Fruit fly (Drosophila melanogaster) whole organism, embryonic: ENCODE measurements around the gene CG33281.

Source experiments
- Adf1 ChIP-seq: fragments of 200-800 bp; sonication (Bioruptor generic); IDR thresholded peaks from 2 replicates; pipeline ENCODE4 v1.3.6; 2022; ENCODE audit warnings: missing biosample characterization, missing genetic modification characterization
- Bdp1 ChIP-seq: fragments of 200-800 bp; sonication (Bioruptor generic); optimal IDR thresholded peaks from 3 replicates; lab custom pipeline; 2016; ENCODE audit warnings: missing biosample characterization, missing genetic modification characterization
- CG10462 ChIP-seq: fragments of 200-800 bp; sonication (Bioruptor generic); optimal IDR thresholded peaks from 2 replicates; lab custom pipeline; 2016; ENCODE audit warnings: missing biosample characterization, missing genetic modification characterization
- CG12071 ChIP-seq: fragments of 200-800 bp; sonication (Bioruptor generic); optimal IDR thresholded peaks from 3 replicates; lab custom pipeline; 2018; ENCODE audit warnings: missing biosample characterization, mild to moderate bottlenecking, missing genetic modification characterization
- CG12769 ChIP-seq: fragments of 200-800 bp; sonication (Bioruptor generic); optimal IDR thresholded peaks from 2 replicates; lab custom pipeline; 2019; ENCODE audit warnings: missing biosample characterization, mild to moderate bottlenecking, missing genetic modification characterization, moderate library complexity
- CG17328 ChIP-seq: fragments of 200-800 bp; sonication (Bioruptor generic); IDR thresholded peaks from 2 replicates; pipeline ENCODE4 v1.3.6; 2022; ENCODE audit warnings: missing biosample characterization, missing genetic modification characterization
- CG17912 ChIP-seq: fragments of 200-800 bp; sonication (Bioruptor generic); optimal IDR thresholded peaks from 2 replicates; lab custom pipeline; 2018; ENCODE audit warnings: missing biosample characterization, mild to moderate bottlenecking, missing genetic modification characterization
- CG2202 ChIP-seq: fragments of 200-800 bp; sonication (Bioruptor generic); optimal IDR thresholded peaks from 2 replicates; lab custom pipeline; 2018; ENCODE audit warnings: missing biosample characterization, mild to moderate bottlenecking, missing genetic modification characterization
- CG2712 ChIP-seq: fragments of 200-800 bp; optimal IDR thresholded peaks from 3 replicates; lab custom pipeline; 2019; ENCODE audit warnings: missing biosample characterization, mild to moderate bottlenecking, missing genetic modification characterization, moderate library complexity
- CG3407 ChIP-seq: fragments of 200-800 bp; sonication (Bioruptor generic); optimal IDR thresholded peaks from 2 replicates; lab custom pipeline; 2018; ENCODE audit warnings: missing biosample characterization, mild to moderate bottlenecking, missing genetic modification characterization
- CG8924 ChIP-seq: fragments of 200-800 bp; optimal IDR thresholded peaks from 3 replicates; lab custom pipeline; 2019; ENCODE audit warnings: missing biosample characterization, mild to moderate bottlenecking, missing genetic modification characterization, moderate library complexity
- CG9215 ChIP-seq: fragments of 200-800 bp; sonication (Bioruptor generic); IDR thresholded peaks from 2 replicates; pipeline ENCODE4 v1.3.6; 2022; ENCODE audit warnings: missing biosample characterization, missing genetic modification characterization
- Camta ChIP-seq: fragments of 200-800 bp; sonication (Bioruptor generic); optimal IDR thresholded peaks from 2 replicates; lab custom pipeline; 2016; ENCODE audit warnings: missing biosample characterization, missing genetic modification characterization
- Dip2 ChIP-seq: fragments of 200-800 bp; sonication (Bioruptor generic); IDR thresholded peaks from 2 replicates; pipeline ENCODE4 v1.3.6; 2022; ENCODE audit warnings: missing biosample characterization, missing genetic modification characterization
- Doc2 ChIP-seq: fragments of 200-800 bp; sonication (Bioruptor generic); IDR thresholded peaks from 2 replicates; pipeline ENCODE4 v1.3.6; 2022; ENCODE audit warnings: missing biosample characterization, missing genetic modification characterization
- Eip74EF ChIP-seq, 2 experiments: fragments of 200-800 bp in 1 of 2; fragments of >200 bp in 1 of 2; sonication (Bioruptor generic) in 1 of 2; optimal IDR thresholded peaks; 2 replicates each; lab custom pipeline; 2017 to 2019; ENCODE audit warnings: missing biosample characterization in 2 of 2, missing genetic modification characterization in 2 of 2, mild to moderate bottlenecking in 1 of 2, moderate library complexity in 1 of 2
- Elba2 ChIP-seq: fragments of 200-800 bp; sonication (Bioruptor generic); optimal IDR thresholded peaks from 3 replicates; lab custom pipeline; 2016; ENCODE audit warnings: missing biosample characterization, missing genetic modification characterization
- GATAe ChIP-seq: fragments of 200-800 bp; sonication (Bioruptor generic); conservative IDR thresholded peaks from 2 replicates; pipeline ENCODE4 v1.3.6; 2022; ENCODE audit warnings: missing biosample characterization, missing genetic modification characterization
- Gsc ChIP-seq: fragments of 200-800 bp; sonication (Bioruptor generic); IDR thresholded peaks from 2 replicates; pipeline ENCODE4 v1.3.6; 2022; ENCODE audit warnings: missing biosample characterization, missing genetic modification characterization
- HLH54F ChIP-seq: fragments of 200-800 bp; sonication (Bioruptor generic); optimal IDR thresholded peaks from 3 replicates; lab custom pipeline; 2016; ENCODE audit warnings: missing biosample characterization, missing genetic modification characterization
- Lim3 ChIP-seq: fragments of 200-800 bp; sonication (Bioruptor generic); IDR thresholded peaks from 2 replicates; pipeline ENCODE4 v1.3.6; 2022; ENCODE audit warnings: missing biosample characterization, missing genetic modification characterization
- Max ChIP-seq: fragments of 200-800 bp; sonication (Bioruptor generic); optimal IDR thresholded peaks from 2 replicates; lab custom pipeline; 2016; ENCODE audit warnings: missing biosample characterization, mild to moderate bottlenecking, missing genetic modification characterization
- Myb ChIP-seq: fragments of 200-800 bp; sonication (Bioruptor generic); optimal IDR thresholded peaks from 2 replicates; lab custom pipeline; 2016; ENCODE audit warnings: missing biosample characterization, missing genetic modification characterization
- NFAT ChIP-seq: fragments of 200-800 bp; sonication (Bioruptor generic); IDR thresholded peaks from 2 replicates; pipeline ENCODE4 v1.3.6; 2022; ENCODE audit warnings: missing biosample characterization, missing genetic modification characterization
- Nf-YA ChIP-seq: fragments of 200-800 bp; sonication (Bioruptor generic); IDR thresholded peaks from 2 replicates; pipeline ENCODE4 v1.3.6; 2022; ENCODE audit warnings: missing biosample characterization, missing genetic modification characterization
- Oaz ChIP-seq: fragments of 200-800 bp; sonication (Bioruptor generic); IDR thresholded peaks from 2 replicates; pipeline ENCODE4 v1.3.6; 2022; ENCODE audit warnings: missing biosample characterization, missing genetic modification characterization
- Scr ChIP-seq: fragments of 200-800 bp; sonication (Bioruptor generic); IDR thresholded peaks from 2 replicates; pipeline ENCODE4 v1.3.6; 2022; ENCODE audit warnings: missing biosample characterization, missing genetic modification characterization; ENCODE audit not compliant: partially characterized antibody
- Ssrp ChIP-seq: fragments of 200-800 bp; sonication (Bioruptor generic); optimal IDR thresholded peaks from 2 replicates; lab custom pipeline; 2018; ENCODE audit warnings: missing biosample characterization, mild to moderate bottlenecking, missing genetic modification characterization, moderate library complexity
- Trl ChIP-seq, 3 experiments: fragments of >200 bp in 2 of 3; fragments of 200-800 bp in 1 of 3; sonication (Bioruptor generic) in 1 of 3; optimal IDR thresholded peaks; 2 replicates in 1 of 3; 3 replicates in 2 of 3; lab custom pipeline; 2016 to 2017; ENCODE audit warnings: missing biosample characterization in 1 of 3, missing genetic modification characterization in 1 of 3
- abd-A ChIP-seq: fragments of 200-800 bp; sonication (Bioruptor generic); optimal IDR thresholded peaks from 3 replicates; lab custom pipeline; 2019; ENCODE audit warnings: missing biosample characterization, mild to moderate bottlenecking, missing genetic modification characterization, moderate library complexity
- caup ChIP-seq: fragments of 200-800 bp; sonication (Bioruptor generic); optimal IDR thresholded peaks from 3 replicates; lab custom pipeline; 2017; ENCODE audit warnings: missing biosample characterization, mild to moderate bottlenecking, missing genetic modification characterization, moderate library complexity; ENCODE audit not compliant: severe bottlenecking
- cwo ChIP-seq: fragments of 200-800 bp; sonication (Bioruptor generic); optimal IDR thresholded peaks from 3 replicates; lab custom pipeline; 2017; ENCODE audit warnings: missing biosample characterization, missing genetic modification characterization, mild to moderate bottlenecking, moderate library complexity, missing genetic modification reagents
- ems ChIP-seq: fragments of 200-800 bp; sonication (Bioruptor generic); optimal IDR thresholded peaks from 3 replicates; lab custom pipeline; 2016; ENCODE audit warnings: missing biosample characterization, missing genetic modification characterization
- ftz-f1 ChIP-seq: fragments of 200-800 bp; sonication (Bioruptor generic); optimal IDR thresholded peaks from 2 replicates; lab custom pipeline; 2016; ENCODE audit warnings: missing biosample characterization, missing genetic modification characterization
- luna ChIP-seq: fragments of 200-800 bp; sonication (Bioruptor generic); optimal IDR thresholded peaks from 2 replicates; lab custom pipeline; 2016; ENCODE audit warnings: missing biosample characterization, missing genetic modification characterization
- nom ChIP-seq: fragments of 200-800 bp; sonication (Bioruptor generic); optimal IDR thresholded peaks from 2 replicates; lab custom pipeline; 2017; ENCODE audit warnings: missing biosample characterization, missing genetic modification characterization, mild to moderate bottlenecking, moderate library complexity, missing genetic modification reagents
- oc ChIP-seq: fragments of 200-800 bp; sonication (Bioruptor generic); optimal IDR thresholded peaks from 2 replicates; lab custom pipeline; 2018; ENCODE audit warnings: missing biosample characterization, mild to moderate bottlenecking, missing genetic modification characterization, moderate library complexity
- odd ChIP-seq: fragments of 200-800 bp; sonication (Bioruptor generic); optimal IDR thresholded peaks from 2 replicates; lab custom pipeline; 2017; ENCODE audit warnings: missing biosample characterization, mild to moderate bottlenecking, missing genetic modification characterization
- sens ChIP-seq: fragments of 200-800 bp; sonication (Bioruptor generic); peaks from one replicate; lab custom pipeline; 2016; ENCODE audit warnings: missing biosample characterization, missing genetic modification characterization
- seq ChIP-seq: fragments of 200-800 bp; sonication (Bioruptor generic); IDR thresholded peaks from 2 replicates; pipeline ENCODE4 v1.3.6; 2022; ENCODE audit warnings: missing biosample characterization, missing genetic modification characterization
- shn ChIP-seq: fragments of 200-800 bp; sonication (Bioruptor generic); optimal IDR thresholded peaks from 3 replicates; lab custom pipeline; 2016; ENCODE audit warnings: missing biosample characterization, missing genetic modification characterization
- sr ChIP-seq: fragments of 200-800 bp; sonication (Bioruptor generic); IDR thresholded peaks from 3 replicates; pipeline ENCODE4 v1.3.6; 2022; ENCODE audit warnings: missing biosample characterization, missing genetic modification characterization
- stc ChIP-seq: fragments of 200-800 bp; sonication (Bioruptor generic); IDR thresholded peaks from 2 replicates; pipeline ENCODE4 v1.3.6; 2022; ENCODE audit warnings: missing biosample characterization, missing genetic modification characterization
- tgo ChIP-seq: fragments of 200-800 bp; sonication (Bioruptor generic); IDR thresholded peaks from 3 replicates; pipeline ENCODE4 v1.3.6; 2022; ENCODE audit warnings: missing biosample characterization, missing genetic modification characterization
- tin ChIP-seq: fragments of 200-800 bp; sonication (Bioruptor generic); optimal IDR thresholded peaks from 3 replicates; lab custom pipeline; 2016; ENCODE audit warnings: missing biosample characterization, missing genetic modification characterization
- trem ChIP-seq: fragments of 200-800 bp; optimal IDR thresholded peaks from 3 replicates; lab custom pipeline; 2019; ENCODE audit warnings: missing biosample characterization, mild to moderate bottlenecking, missing genetic modification characterization, moderate library complexity
- vfl ChIP-seq: fragments of 200-800 bp; sonication (Bioruptor generic); optimal IDR thresholded peaks from 2 replicates; lab custom pipeline; 2016; ENCODE audit warnings: missing biosample characterization, missing genetic modification characterization
- vnd ChIP-seq: fragments of 200-800 bp; sonication (Bioruptor generic); IDR thresholded peaks from 3 replicates; pipeline ENCODE4 v1.3.6; 2022; ENCODE audit warnings: missing biosample characterization, missing genetic modification characterization; ENCODE audit not compliant: partially characterized antibody
- zfh1 ChIP-seq: fragments of 200-800 bp; sonication (Bioruptor generic); IDR thresholded peaks from 3 replicates; pipeline ENCODE4 v1.3.6; 2022; ENCODE audit warnings: missing biosample characterization, missing genetic modification characterization

The CG33281 gene

dm6 chr2L:3354642-3355380 is 30.8 kb downstream of the CG33281 start, which contains the start of gene E23 (continued):
- TF ChIP-seq CG2202 (tag; lab: Kevin White, UChicago) (peak; percentile 99), Lim3 (peak; percentile 95), odd (GFP tag; lab: Kevin White, UChicago) (peak; percentile 99), GATAe (GFP tag; lab: Robert Waterston, UW) (peak; percentile 94), Ssrp (peak; percentile 99), cwo (GFP tag; lab: Kevin White, UChicago) (peak; percentile 100), Doc2 (GFP tag; lab: Robert Waterston, UW) (no peak; the same call in none of the 2 replicates), Camta (GFP tag; lab: Kevin White, UChicago) (peak; percentile 96), CG17912 (GFP tag; lab: Kevin White, UChicago) (peak; percentile 97), shn (GFP tag; lab: Kevin White, UChicago) (peak; percentile 91), Nf-YA (GFP tag; lab: Robert Waterston, UW) (peak; percentile 95), HLH54F (GFP tag; lab: Kevin White, UChicago) (peak; percentile 97), vnd (GFP tag; lab: Robert Waterston, UW) (no peak), ftz-f1 (GFP tag; lab: Kevin White, UChicago) (peak; percentile 92), Trl (optimal IDR thresholded peaks at IDR 0.05; lab: Kevin White, UChicago) (peak; percentile 88 to 97), Trl (GFP tag; optimal IDR thresholded peaks at IDR 0.05; lab: Kevin White, UChicago) (peak; percentile 94), Elba2 (GFP tag; lab: Kevin White, UChicago) (peak; percentile 71), CG8924 (peak; percentile 100), Gsc (GFP tag; lab: Robert Waterston, UW) (peak; percentile 92), ems (GFP tag; lab: Kevin White, UChicago) (peak; percentile 95), Myb (peak; percentile 77), sens (GFP tag; lab: Kevin White, UChicago) (peak; percentile 99), tin (peak; percentile 99), Adf1 (peak; percentile 86), abd-A (peak; percentile 87), stc (peak; percentile 98), CG17328 (GFP tag; lab: Robert Waterston, UW) (peak; percentile 97), trem (tag; lab: Kevin White, UChicago) (peak; percentile 97), Eip74EF (GFP tag; optimal IDR thresholded peaks at IDR 0.05; lab: Kevin White, UChicago) (peak in 1 of 2 experiments; percentile 99), Dip2 (GFP tag; lab: Robert Waterston, UW) (peak; percentile 74; the same call in 1 of the 2 replicates), CG10462 (GFP tag; lab: Kevin White, UChicago) (peak; percentile 98), CG2712 (tag; lab: Kevin White, UChicago) (peak; percentile 100), vfl (GFP tag; lab: Kevin White, UChicago) (peak; percentile 97), CG9215 (peak; percentile 95), CG12769 (tag; lab: Kevin White, UChicago) (peak; percentile 89), seq (GFP tag; lab: Robert Waterston, UW) (peak; percentile 98), luna (GFP tag; lab: Kevin White, UChicago) (peak; percentile 80), Bdp1 (peak; percentile 90), oc (tag; lab: Kevin White, UChicago) (peak; percentile 99), sr (GFP tag; lab: Robert Waterston, UW) (peak; percentile 98), CG12071 (GFP tag; lab: Kevin White, UChicago) (peak; percentile 94), nom (GFP tag; lab: Kevin White, UChicago) (peak; percentile 92), Scr (no peak), zfh1 (GFP tag; lab: Robert Waterston, UW) (peak; percentile 98), CG3407 (GFP tag; lab: Kevin White, UChicago) (peak; percentile 98), caup (peak; percentile 98), tgo (peak; percentile 99), Max (peak; percentile 99), Oaz (peak; percentile 96), NFAT (peak; percentile 97)
